Worm (Caenorhabditis elegans): ENCODE results near the gene octr-1.

DNA sequence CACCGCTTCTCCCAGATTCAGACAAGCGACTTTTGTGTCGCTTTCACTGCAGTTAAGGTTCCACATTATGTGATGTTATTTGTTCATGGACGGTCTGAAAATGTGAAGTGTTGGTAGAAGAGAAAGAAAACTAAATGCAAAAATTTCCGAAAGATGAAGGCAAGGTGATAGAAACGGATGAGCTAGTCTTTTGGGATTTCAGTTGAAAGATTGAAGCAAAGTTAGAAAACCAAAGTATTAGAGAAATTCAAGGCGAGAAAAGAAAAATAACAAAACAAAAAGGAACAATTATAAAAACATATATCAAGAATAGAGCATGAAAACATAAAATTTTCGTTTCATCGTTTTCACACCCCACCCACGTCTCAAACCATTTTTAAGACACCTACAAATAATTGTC, at the start of gene octr-1:
- no peak for TF ChIP-seq nhr-25 (tag; optimal IDR thresholded peaks at IDR 0.05)
- TF ChIP-seq egl-27 (tag; optimal IDR thresholded peaks at IDR 0.05): no peak
- no peak for TF ChIP-seq F13H6.1 (tag; optimal IDR thresholded peaks at IDR 0.05)
- no peak for TF ChIP-seq unc-62 (GFP tag; optimal IDR thresholded peaks at IDR 0.05)
- no peak for TF ChIP-seq nhr-12 (tag; optimal IDR thresholded peaks at IDR 0.05)
- TF ChIP-seq dmd-4 (tag; optimal IDR thresholded peaks at IDR 0.05): no peak
- no peak for TF ChIP-seq zag-1 (tag; optimal IDR thresholded peaks at IDR 0.05)
- TF ChIP-seq nhr-23 (tag; optimal IDR thresholded peaks at IDR 0.05): no peak
- TF ChIP-seq ceh-16 (tag; optimal IDR thresholded peaks at IDR 0.05): no peak
- TF ChIP-seq nhr-77 (tag; optimal IDR thresholded peaks at IDR 0.05): no peak
- no peak for TF ChIP-seq fos-1 (tag; optimal IDR thresholded peaks at IDR 0.05)
